Worm (Caenorhabditis elegans) whole organism, young adult: ENCODE measurements around the gene dct-18.

Experiments
- B0035.1 ChIP-seq: sonication (generic microtip); optimal IDR thresholded peaks from 2 replicates; lab custom pipeline; 2016; ENCODE audit warnings: missing genetic modification characterization, mild to moderate bottlenecking, missing compliant biosample characterization, missing genotype, missing genetic modification reagents
- F33H1.4 ChIP-seq: fragments of 200-800 bp; sonication (Bioruptor generic); IDR thresholded peaks from 2 replicates; pipeline ENCODE4 v1.3.6; 2022; ENCODE audit warnings: missing genetic modification reagents, missing genetic modification characterization, missing compliant biosample characterization
- F55B11.4 ChIP-seq: sonication (generic microtip); optimal IDR thresholded peaks from 2 replicates; lab custom pipeline; 2016; ENCODE audit warnings: missing compliant biosample characterization, missing genetic modification characterization, borderline replicate concordance; ENCODE audit not compliant: insufficient read depth
- F57C9.4 ChIP-seq: sonication (generic microtip); optimal IDR thresholded peaks from 2 replicates; lab custom pipeline; 2017; ENCODE audit warnings: mild to moderate bottlenecking, missing genetic modification characterization, missing compliant biosample characterization
- akir-1 ChIP-seq: fragments of 200-800 bp; sonication (Bioruptor generic); optimal IDR thresholded peaks from 2 replicates; lab custom pipeline; 2018; ENCODE audit warnings: mild to moderate bottlenecking, missing genetic modification characterization, moderate library complexity, missing compliant biosample characterization
- aptf-3 ChIP-seq: fragments of 200-800 bp; sonication (Bioruptor generic); IDR thresholded peaks from 2 replicates; pipeline ENCODE4 v1.3.6; 2022; ENCODE audit warnings: missing genetic modification characterization, missing compliant biosample characterization
- atf-7 ChIP-seq: sonication (generic microtip); optimal IDR thresholded peaks from 2 replicates; lab custom pipeline; 2017; ENCODE audit warnings: mild to moderate bottlenecking, missing genetic modification characterization, missing compliant biosample characterization
- attf-3 ChIP-seq: fragments of 200-800 bp; sonication (Bioruptor generic); conservative IDR thresholded peaks from 2 replicates; pipeline ENCODE4 v1.3.6; 2022; ENCODE audit warnings: missing genetic modification reagents, missing genetic modification characterization, missing compliant biosample characterization
- bed-1 ChIP-seq: fragments of 200-800 bp; sonication (Bioruptor generic); IDR thresholded peaks from 2 replicates; pipeline ENCODE4 v1.3.6; 2022; ENCODE audit warnings: missing genetic modification reagents, missing genetic modification characterization, missing compliant biosample characterization
- cebp-2 ChIP-seq: fragments of 200-800 bp; sonication (Bioruptor generic); IDR thresholded peaks from 2 replicates; pipeline ENCODE4 v1.3.6; 2022; ENCODE audit warnings: missing genetic modification characterization, missing compliant biosample characterization
- ceh-100 ChIP-seq: fragments of 200-800 bp; sonication (Bioruptor generic); IDR thresholded peaks from 2 replicates; pipeline ENCODE4 v1.3.6; 2022; ENCODE audit warnings: missing genetic modification reagents, missing genetic modification characterization, missing compliant biosample characterization
- ceh-91 ChIP-seq: fragments of 200-800 bp; sonication (Bioruptor generic); IDR thresholded peaks from 2 replicates; pipeline ENCODE4 v1.3.6; 2022; ENCODE audit warnings: missing genetic modification reagents, missing genetic modification characterization, missing compliant biosample characterization
- chd-7 ChIP-seq: sonication (generic microtip); optimal IDR thresholded peaks from 2 replicates; lab custom pipeline; 2016; ENCODE audit warnings: mild to moderate bottlenecking, missing genetic modification characterization, moderate library complexity, missing compliant biosample characterization
- dox-1 ChIP-seq: fragments of 200-800 bp; sonication (Bioruptor generic); IDR thresholded peaks from 2 replicates; pipeline ENCODE4 v1.3.6; 2022; ENCODE audit warnings: missing genetic modification reagents, missing genetic modification characterization, missing compliant biosample characterization
- dpff-1 ChIP-seq: sonication (generic microtip); optimal IDR thresholded peaks from 2 replicates; lab custom pipeline; 2017; ENCODE audit warnings: mild to moderate bottlenecking, missing genetic modification characterization, missing compliant biosample characterization
- lir-1 ChIP-seq: fragments of 200-800 bp; sonication (Bioruptor generic); conservative IDR thresholded peaks from 2 replicates; pipeline ENCODE4 v1.3.6; 2022; ENCODE audit warnings: missing genetic modification reagents, missing genetic modification characterization, missing compliant biosample characterization
- lsl-1 ChIP-seq: fragments of 200-800 bp; sonication (Bioruptor generic); optimal IDR thresholded peaks from 2 replicates; lab custom pipeline; 2018; ENCODE audit warnings: mild to moderate bottlenecking, missing genetic modification characterization, moderate library complexity, missing compliant biosample characterization
- lsy-27 ChIP-seq: sonication (generic microtip); optimal IDR thresholded peaks from 2 replicates; lab custom pipeline; 2017; ENCODE audit warnings: missing genetic modification characterization, mild to moderate bottlenecking, missing compliant biosample characterization, antibody characterized with exemption, missing genotype, borderline replicate concordance; ENCODE audit not compliant: insufficient read depth
- mxl-1 ChIP-seq: sonication (generic microtip); optimal IDR thresholded peaks from 2 replicates; lab custom pipeline; 2016; ENCODE audit warnings: missing genetic modification characterization, missing compliant biosample characterization
- nfya-1 ChIP-seq: sonication (generic microtip); optimal IDR thresholded peaks from 2 replicates; lab custom pipeline; 2017; ENCODE audit warnings: antibody characterized with exemption, missing compliant biosample characterization, missing genetic modification characterization, borderline replicate concordance; ENCODE audit not compliant: insufficient read depth
- nfyb-1 ChIP-seq: fragments of 200-800 bp; sonication (Bioruptor generic); IDR thresholded peaks from 2 replicates; pipeline ENCODE4 v1.3.6; 2022; ENCODE audit warnings: missing genetic modification reagents, missing genetic modification characterization, missing compliant biosample characterization
- nhr-120 ChIP-seq: fragments of 200-800 bp; sonication (Bioruptor generic); IDR thresholded peaks from 2 replicates; pipeline ENCODE4 v1.3.6; 2022; ENCODE audit warnings: missing genetic modification characterization, missing compliant biosample characterization
- nhr-80 ChIP-seq: sonication (generic microtip); optimal IDR thresholded peaks from 2 replicates; lab custom pipeline; 2016; ENCODE audit warnings: missing genetic modification characterization, missing compliant biosample characterization
- pha-4 ChIP-seq: fragments of 150-350 bp; sonication (generic microtip); optimal IDR thresholded peaks from 2 replicates; lab custom pipeline; 2014; ENCODE audit warnings: missing biosample characterization, missing genetic modification reagents, missing genetic modification characterization
- repo-1 ChIP-seq: sonication (generic microtip); optimal IDR thresholded peaks from 2 replicates; lab custom pipeline; 2017; ENCODE audit warnings: mild to moderate bottlenecking, missing genetic modification characterization, missing compliant biosample characterization
- snpc-1.1 ChIP-seq: sonication (generic microtip); optimal IDR thresholded peaks from 2 replicates; lab custom pipeline; 2017; ENCODE audit warnings: missing genetic modification characterization, mild to moderate bottlenecking, missing compliant biosample characterization, antibody characterized with exemption, moderate library complexity, missing genotype, missing genetic modification reagents; ENCODE audit not compliant: insufficient read depth
- tbp1 ChIP-seq: fragments of 200-800 bp; sonication (Bioruptor generic); optimal IDR thresholded peaks from 2 replicates; lab custom pipeline; 2018; ENCODE audit warnings: mild to moderate bottlenecking, missing genetic modification characterization, missing compliant biosample characterization
- tlf-1 ChIP-seq: fragments of 200-800 bp; sonication (Bioruptor generic); optimal IDR thresholded peaks from 2 replicates; lab custom pipeline; 2018; ENCODE audit warnings: mild to moderate bottlenecking, missing genetic modification characterization, missing compliant biosample characterization
- zfh-2 ChIP-seq: fragments of 200-800 bp; sonication (Bioruptor generic); conservative IDR thresholded peaks from 2 replicates; pipeline ENCODE4 v1.3.6; 2022; ENCODE audit warnings: missing genetic modification reagents, missing genetic modification characterization, missing compliant biosample characterization
- ztf-18 ChIP-seq: sonication (generic microtip); optimal IDR thresholded peaks from 2 replicates; lab custom pipeline; 2016; ENCODE audit warnings: missing genotype, mild to moderate bottlenecking, missing genetic modification characterization, missing compliant biosample characterization
- ztf-6 ChIP-seq: fragments of 200-800 bp; sonication (Bioruptor generic); IDR thresholded peaks from 2 replicates; pipeline ENCODE4 v1.3.6; 2022; ENCODE audit warnings: missing genetic modification reagents, missing genetic modification characterization, missing compliant biosample characterization

dct-18 gene

DNA sequence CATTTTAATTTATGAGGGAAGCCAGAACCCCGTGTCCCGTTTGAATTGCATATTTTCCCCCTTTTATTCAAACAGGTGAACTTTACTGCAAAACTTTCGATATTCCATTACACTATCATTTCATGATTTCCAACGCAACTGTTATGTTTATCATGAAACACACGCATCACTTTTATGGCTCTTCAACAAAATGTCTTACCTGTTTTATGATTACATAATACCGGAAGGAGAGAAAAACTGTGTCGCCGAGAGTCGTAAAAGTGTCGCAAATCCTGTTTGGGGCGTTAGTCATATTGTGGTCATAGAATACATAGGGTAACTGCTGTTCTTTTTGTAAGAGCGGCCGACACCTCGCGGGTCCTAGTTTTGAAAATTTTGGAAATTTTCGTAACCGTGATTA is 39.3 kb upstream of the dct-18 start (continued):
- TF ChIP-seq ztf-18 (no peak), lir-1 (GFP tag; lab: Robert Waterston, UW) (no peak), atf-7 (no peak), dpff-1 (tag; lab: Kevin White, UChicago) (no peak), lsl-1 (GFP tag; lab: Kevin White, UChicago) (no peak), dox-1 (GFP tag; lab: Robert Waterston, UW) (no peak)

DNA sequence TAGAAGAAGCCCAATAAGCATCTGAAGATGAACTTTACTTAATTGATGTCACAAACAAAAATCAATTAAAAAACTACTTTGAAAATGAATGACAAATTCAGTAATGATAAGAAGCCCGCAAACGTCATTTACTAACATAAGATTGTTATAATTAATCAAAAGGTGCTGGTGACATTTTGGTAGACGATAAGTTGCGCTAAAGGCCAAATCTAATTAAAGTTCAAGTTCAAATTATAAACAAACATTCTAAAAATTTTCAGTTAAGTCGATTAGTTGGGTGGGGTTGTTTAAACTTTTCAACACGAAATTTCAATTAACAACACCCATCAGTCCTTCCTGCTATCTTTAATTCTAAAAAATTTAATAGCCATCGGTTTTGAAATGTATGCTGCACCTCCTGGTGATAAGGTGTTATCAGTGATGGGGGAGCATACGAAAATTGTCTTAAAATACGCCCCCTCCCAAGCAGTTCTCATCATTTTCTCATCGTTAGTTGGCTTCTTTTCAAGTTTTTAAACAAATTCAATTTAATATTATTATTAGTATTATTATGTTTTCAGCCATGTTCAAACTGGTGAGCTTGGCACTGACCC is 36.5 kb upstream of the dct-18 start, which contains the start of the genes clec-62 and clec-63:
clec-62 (minus strand) TSS at position 51 of the 593 bp plus-strand sequence.
clec-63 (plus strand) TSS at position 561 of the 593 bp plus-strand sequence.
- TF ChIP-seq nfya-1 (tag; lab: Kevin White, UChicago) (no peak), nhr-80 (tag; lab: Kevin White, UChicago) (peak; percentile 70), cebp-2 (GFP tag; lab: Robert Waterston, UW) (no peak)

DNA sequence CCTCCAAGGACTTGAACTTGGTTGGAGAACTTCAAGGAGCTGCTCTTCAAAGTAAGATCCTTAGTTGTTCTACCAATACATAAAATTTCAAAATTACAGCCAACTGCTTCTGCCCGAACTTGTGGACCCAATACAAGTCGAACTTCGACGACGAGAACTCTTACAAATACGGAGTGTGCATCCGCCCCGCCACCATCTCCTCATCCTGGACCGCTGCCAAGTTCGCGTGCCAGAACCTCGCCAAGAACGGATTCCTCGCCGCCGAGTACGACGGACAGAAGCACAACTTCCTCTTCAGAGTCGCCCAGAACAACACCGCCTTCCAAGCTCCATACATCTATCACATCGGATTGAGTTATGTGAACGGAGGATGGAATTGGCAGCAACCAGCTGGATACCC is 35.0 kb upstream of the dct-18 start:
- peak; percentile 51; the same call in 1 of the 2 replicates for TF ChIP-seq zfh-2 (GFP tag; lab: Robert Waterston, UW)
- TF ChIP-seq tlf-1 = no peak
- TF ChIP-seq, all 124 proteins: peak for 1

DNA sequence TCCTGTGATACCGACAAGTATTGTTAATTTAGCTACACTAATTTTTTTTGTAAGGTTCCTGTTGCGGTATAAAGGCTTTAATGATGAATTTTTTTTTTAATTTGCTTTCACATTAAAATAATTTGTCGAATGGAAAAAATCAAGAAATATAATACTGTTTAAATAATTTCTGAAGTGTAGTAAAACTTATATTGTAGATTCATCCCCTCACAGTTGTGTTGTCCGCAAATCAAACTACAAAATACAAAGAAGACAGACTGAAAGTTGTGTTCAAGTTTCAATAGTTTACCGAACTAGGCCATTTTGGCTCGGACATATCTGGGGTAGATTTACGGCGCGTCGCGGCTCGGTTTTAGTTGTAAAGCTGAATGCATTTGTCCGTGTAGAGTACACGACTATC is 34.3 kb upstream of the dct-18 start:
- TF ChIP-seq nhr-120 (GFP tag; lab: Robert Waterston, UW) (no peak), repo-1 (tag; lab: Kevin White, UChicago) (no peak), ceh-100 (no peak), lsy-27 (tag; lab: Kevin White, UChicago) (no peak)

DNA sequence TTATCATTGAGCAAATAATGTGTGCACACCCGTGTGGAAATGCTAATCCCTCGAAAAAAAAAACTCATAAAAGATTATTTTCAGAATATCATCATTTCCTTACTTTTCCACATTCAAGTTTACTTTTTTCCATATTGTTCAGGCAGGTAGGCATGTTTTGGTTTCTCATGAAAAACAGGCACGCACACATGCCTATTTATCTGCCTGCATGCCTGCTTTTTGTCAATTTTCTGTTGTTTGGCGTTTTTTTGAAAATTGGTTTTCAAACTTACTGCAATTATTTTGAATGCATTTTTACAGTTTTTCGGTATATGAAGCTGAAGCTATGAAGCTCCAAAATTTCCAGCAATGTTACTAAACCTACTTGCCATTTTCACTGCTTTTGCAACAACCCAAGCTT is 33.7 kb upstream of the dct-18 start, which contains the start of gene clec-64:
clec-64 (plus strand) TSS at position 301 of the 400 bp plus-strand sequence.
- TF ChIP-seq snpc-1.1 (tag; lab: Kevin White, UChicago) (no peak), mxl-1 (tag; lab: Kevin White, UChicago) (no peak), ceh-91 (GFP tag; lab: Robert Waterston, UW) (no peak), tlf-1 (no peak), pha-4 (tag; lab: Kevin White, UChicago) (no peak), F57C9.4 (tag; lab: Kevin White, UChicago) (no peak), ztf-6 (GFP tag; lab: Robert Waterston, UW) (no peak), akir-1 (no peak), B0035.1 (no peak), bed-1 (GFP tag; lab: Robert Waterston, UW) (no peak), tbp1 (no peak), F55B11.4 (tag; lab: Kevin White, UChicago) (no peak), attf-3 (GFP tag; lab: Robert Waterston, UW) (no peak), aptf-3 (no peak)

DNA sequence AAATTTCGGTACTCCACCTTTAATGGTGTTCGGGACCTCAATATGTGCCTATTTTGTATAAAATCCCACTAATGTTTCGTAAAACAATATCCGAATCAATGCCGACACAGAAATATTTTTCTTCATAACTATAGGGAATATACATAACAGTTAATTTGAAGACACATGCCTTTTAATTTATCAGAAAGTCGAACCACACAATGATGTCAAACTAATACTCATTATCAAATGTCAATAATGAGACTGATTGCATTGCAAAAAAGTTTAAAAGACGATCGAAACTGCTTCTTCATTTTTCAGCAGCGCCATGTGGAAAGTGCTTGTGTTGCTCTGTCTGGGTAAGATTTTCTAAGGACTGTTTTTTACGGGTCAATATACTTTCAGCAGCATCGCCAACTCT is 30.6 kb upstream of the dct-18 start, which contains the start of gene clec-65:
clec-65 (plus strand) TSS at position 301 of the 400 bp plus-strand sequence.
- TF ChIP-seq nfyb-1 (GFP tag; lab: Robert Waterston, UW) = no peak
- no peak for TF ChIP-seq cebp-2 (GFP tag; lab: Robert Waterston, UW)
- no peak for TF ChIP-seq chd-7 (tag; lab: Kevin White, UChicago)
- no peak for TF ChIP-seq F33H1.4 (GFP tag; lab: Robert Waterston, UW)
- TF ChIP-seq nhr-80 (tag; lab: Kevin White, UChicago) = peak; percentile 20
- 0 out of 2 replicates have a peak, but pooled peaks have one; percentile 15 for TF ChIP-seq dox-1 (GFP tag; lab: Robert Waterston, UW)
- TF ChIP-seq, all 124 proteins: peak for 2
